Worm (Caenorhabditis elegans) whole organism, late embryonic: ENCODE data around the gene Y49E10.30.
A peak's percentile ranks its signal among the peaks of the same experiment; 100 is the strongest.

Experiments
- C08G9.2 ChIP-seq: sonication (generic microtip); optimal IDR thresholded peaks from 2 replicates; lab custom pipeline; 2016; ENCODE audit warnings: mild to moderate bottlenecking, missing genetic modification characterization, moderate library complexity, missing compliant biosample characterization
- C38D4.7 ChIP-seq: fragments of 200-800 bp; sonication (Bioruptor generic); optimal IDR thresholded peaks from 2 replicates; lab custom pipeline; 2018; ENCODE audit warnings: mild to moderate bottlenecking, missing genetic modification characterization, moderate library complexity, missing compliant biosample characterization
- F13H6.1 ChIP-seq: sonication (generic microtip); optimal IDR thresholded peaks from 2 replicates; lab custom pipeline; 2016; ENCODE audit warnings: missing genetic modification characterization, missing compliant biosample characterization
- K02D7.2 ChIP-seq: sonication (generic microtip); optimal IDR thresholded peaks from 2 replicates; lab custom pipeline; 2017; ENCODE audit warnings: mild to moderate bottlenecking, missing genetic modification characterization, missing compliant biosample characterization
- K09A11.1 ChIP-seq: sonication (generic microtip); optimal IDR thresholded peaks from 2 replicates; lab custom pipeline; 2017; ENCODE audit warnings: antibody characterized with exemption, mild to moderate bottlenecking, missing genetic modification characterization, missing compliant biosample characterization; ENCODE audit not compliant: insufficient read depth
- ceh-18 ChIP-seq: sonication (generic microtip); optimal IDR thresholded peaks from 2 replicates; lab custom pipeline; 2016; ENCODE audit warnings: missing genetic modification characterization, missing compliant biosample characterization
- ceh-2 ChIP-seq: sonication (generic microtip); optimal IDR thresholded peaks from 2 replicates; lab custom pipeline; 2016; ENCODE audit warnings: missing genotype, missing genetic modification characterization, missing compliant biosample characterization
- ceh-22 ChIP-seq: sonication (generic microtip); optimal IDR thresholded peaks from 2 replicates; lab custom pipeline; 2017; ENCODE audit warnings: missing biosample characterization, missing genetic modification characterization
- ceh-24 ChIP-seq: sonication (generic microtip); optimal IDR thresholded peaks from 2 replicates; lab custom pipeline; 2016; ENCODE audit warnings: mild to moderate bottlenecking, missing genetic modification characterization, missing compliant biosample characterization
- ceh-31 ChIP-seq: sonication (generic microtip); optimal IDR thresholded peaks from 2 replicates; lab custom pipeline; 2016; ENCODE audit warnings: missing genetic modification characterization, missing compliant biosample characterization
- ceh-34 ChIP-seq: sonication (generic microtip); optimal IDR thresholded peaks from 2 replicates; lab custom pipeline; 2016; ENCODE audit warnings: mild to moderate bottlenecking, missing genetic modification characterization, missing compliant biosample characterization
- ceh-48 ChIP-seq: sonication (generic microtip); optimal IDR thresholded peaks from 2 replicates; lab custom pipeline; 2016; ENCODE audit warnings: missing genetic modification characterization, inconsistent platforms, missing compliant biosample characterization
- ceh-9 ChIP-seq: sonication (generic microtip); optimal IDR thresholded peaks from 2 replicates; lab custom pipeline; 2016; ENCODE audit warnings: mild to moderate bottlenecking, missing genetic modification characterization, inconsistent platforms, missing compliant biosample characterization
- che-1 ChIP-seq: sonication (generic microtip); optimal IDR thresholded peaks from 2 replicates; lab custom pipeline; 2016; ENCODE audit warnings: mild to moderate bottlenecking, missing genetic modification characterization, missing compliant biosample characterization
- dmd-4 ChIP-seq: sonication (generic microtip); optimal IDR thresholded peaks from 2 replicates; lab custom pipeline; 2016; ENCODE audit warnings: borderline replicate concordance, missing genetic modification characterization, missing compliant biosample characterization
- dve-1 ChIP-seq: sonication (generic microtip); optimal IDR thresholded peaks from 2 replicates; lab custom pipeline; 2017; ENCODE audit warnings: antibody characterized with exemption, mild to moderate bottlenecking, missing genetic modification characterization, missing compliant biosample characterization
- eyg-1 ChIP-seq: sonication (generic microtip); optimal IDR thresholded peaks from 2 replicates; lab custom pipeline; 2016; ENCODE audit warnings: missing genotype, missing genetic modification characterization, missing compliant biosample characterization
- fax-1 ChIP-seq: sonication (generic microtip); optimal IDR thresholded peaks from 2 replicates; lab custom pipeline; 2016; ENCODE audit warnings: missing genotype, missing genetic modification characterization, missing compliant biosample characterization
- fkh-10 ChIP-seq: fragments of 150-350 bp; optimal IDR thresholded peaks from 2 replicates; lab custom pipeline; 2014; ENCODE audit warnings: missing biosample characterization, missing genetic modification reagents, missing genetic modification characterization
- gmeb-2 ChIP-seq: sonication (generic microtip); optimal IDR thresholded peaks from 2 replicates; lab custom pipeline; 2016; ENCODE audit warnings: missing genetic modification characterization, inconsistent platforms, missing compliant biosample characterization
- hlh-13 ChIP-seq: fragments of 200-800 bp; sonication (Bioruptor generic); optimal IDR thresholded peaks from 2 replicates; lab custom pipeline; 2018; ENCODE audit warnings: mild to moderate bottlenecking, missing genetic modification characterization, missing compliant biosample characterization
- hlh-6 ChIP-seq: sonication (generic microtip); optimal IDR thresholded peaks from 2 replicates; lab custom pipeline; 2016; ENCODE audit warnings: missing genotype, missing genetic modification characterization, missing compliant biosample characterization
- hlh-8 ChIP-seq: sonication (generic microtip); optimal IDR thresholded peaks from 2 replicates; lab custom pipeline; 2016; ENCODE audit warnings: missing genotype, missing genetic modification characterization, missing compliant biosample characterization
- lim-6 ChIP-seq: sonication (generic microtip); optimal IDR thresholded peaks from 2 replicates; lab custom pipeline; 2016; ENCODE audit warnings: missing genetic modification characterization, missing compliant biosample characterization
- lin-11 ChIP-seq: fragments of 200-800 bp; sonication (Bioruptor generic); optimal IDR thresholded peaks from 2 replicates; lab custom pipeline; 2018; ENCODE audit warnings: mild to moderate bottlenecking, missing genetic modification characterization, missing compliant biosample characterization
- madf-2 ChIP-seq: sonication (generic microtip); optimal IDR thresholded peaks from 2 replicates; lab custom pipeline; 2017; ENCODE audit warnings: missing genetic modification characterization, missing compliant biosample characterization
- mec-3 ChIP-seq: sonication (generic microtip); optimal IDR thresholded peaks from 2 replicates; lab custom pipeline; 2016; ENCODE audit warnings: borderline replicate concordance, missing genetic modification characterization, missing compliant biosample characterization
- nfya-1 ChIP-seq: sonication (generic microtip); optimal IDR thresholded peaks from 2 replicates; lab custom pipeline; 2017; ENCODE audit warnings: missing genetic modification characterization, mild to moderate bottlenecking, missing compliant biosample characterization, antibody characterized with exemption, moderate library complexity
- nhr-11 ChIP-seq: fragments of 150-350 bp; optimal IDR thresholded peaks from 2 replicates; lab custom pipeline; 2014; ENCODE audit warnings: missing biosample characterization, missing genetic modification characterization
- odd-2 ChIP-seq: sonication (generic microtip); optimal IDR thresholded peaks from 2 replicates; lab custom pipeline; 2017; ENCODE audit warnings: antibody characterized with exemption, mild to moderate bottlenecking, missing genetic modification characterization, missing compliant biosample characterization
- pat-9 ChIP-seq: fragments of 200-800 bp; sonication (Bioruptor generic); optimal IDR thresholded peaks from 2 replicates; lab custom pipeline; 2018; ENCODE audit warnings: mild to moderate bottlenecking, missing genetic modification characterization, moderate library complexity, missing compliant biosample characterization
- pha-2 ChIP-seq: sonication (generic microtip); optimal IDR thresholded peaks from 2 replicates; lab custom pipeline; 2017; ENCODE audit warnings: mild to moderate bottlenecking, missing genetic modification characterization, missing compliant biosample characterization
- pqm-1 ChIP-seq: sonication (generic microtip); optimal IDR thresholded peaks from 2 replicates; lab custom pipeline; 2016; ENCODE audit warnings: missing genetic modification characterization, missing compliant biosample characterization
- pros-1 ChIP-seq: fragments of 150-350 bp; optimal IDR thresholded peaks from 2 replicates; lab custom pipeline; 2014; ENCODE audit warnings: missing biosample characterization, missing genetic modification reagents, missing genetic modification characterization
- ref-2 ChIP-seq: sonication (generic microtip); optimal IDR thresholded peaks from 2 replicates; lab custom pipeline; 2016; ENCODE audit warnings: missing genetic modification characterization, missing compliant biosample characterization
- rnt-1 ChIP-seq: sonication (generic microtip); optimal IDR thresholded peaks from 2 replicates; lab custom pipeline; 2016; ENCODE audit warnings: missing genetic modification characterization, missing compliant biosample characterization
- sox-2 ChIP-seq: fragments of 200-800 bp; sonication (Bioruptor generic); IDR thresholded peaks from 2 replicates; pipeline ENCODE4 v1.3.6; 2022; ENCODE audit warnings: missing genetic modification reagents, missing genetic modification characterization, missing compliant biosample characterization
- tbx-2 ChIP-seq: sonication (generic microtip); optimal IDR thresholded peaks from 2 replicates; lab custom pipeline; 2016; ENCODE audit warnings: missing genetic modification characterization, missing compliant biosample characterization
- tbx-7 ChIP-seq: sonication (generic microtip); optimal IDR thresholded peaks from 2 replicates; lab custom pipeline; 2016; ENCODE audit warnings: missing genotype, missing genetic modification characterization, missing compliant biosample characterization
- ttx-3 ChIP-seq: sonication (generic microtip); optimal IDR thresholded peaks from 2 replicates; lab custom pipeline; 2016; ENCODE audit warnings: missing genetic modification reagents, missing genetic modification characterization, missing compliant biosample characterization
- unc-55 ChIP-seq: sonication (generic microtip); optimal IDR thresholded peaks from 2 replicates; lab custom pipeline; 2017; ENCODE audit warnings: missing biosample characterization, missing genetic modification reagents, missing genetic modification characterization
- zip-5 ChIP-seq: sonication (generic microtip); optimal IDR thresholded peaks from 2 replicates; lab custom pipeline; 2016; ENCODE audit warnings: missing genetic modification characterization, missing compliant biosample characterization
- ztf-16 ChIP-seq: sonication (generic microtip); optimal IDR thresholded peaks from 2 replicates; lab custom pipeline; 2017; ENCODE audit warnings: missing genetic modification characterization, missing compliant biosample characterization

Gene Y49E10.30

ce11 chrIII:12359265-12359664, 27.4 kb upstream of the Y49E10.30 start, which contains the start of gene Y75B8A.34:
Gene Y75B8A.34, plus strand, starts transcription at chrIII:12359565.
- TF ChIP-seq hlh-8 (tag; lab: Kevin White, UChicago), result no peak
- TF ChIP-seq nhr-11, result no peak
- no peak for TF ChIP-seq pat-9 (tag; lab: Kevin White, UChicago)
- TF ChIP-seq pros-1, result no peak
- TF ChIP-seq zip-5 (tag; lab: Kevin White, UChicago), result no peak
- TF ChIP-seq pha-2, result no peak
- TF ChIP-seq ceh-31 (tag; lab: Kevin White, UChicago), result no peak
- TF ChIP-seq odd-2 (tag; lab: Kevin White, UChicago), result no peak
- no peak for TF ChIP-seq hlh-6
- no peak for TF ChIP-seq lin-11 (tag; lab: Kevin White, UChicago)
- TF ChIP-seq ceh-9 (tag; lab: Kevin White, UChicago), result no peak
- no peak for TF ChIP-seq K09A11.1 (tag; lab: Kevin White, UChicago)

ce11 chrIII:12366989-12367557, 19.6 kb upstream of the Y49E10.30 start, which contains the start of gene Y75B8A.33:
Gene Y75B8A.33, minus strand, starts transcription at chrIII:12367373.
- no peak for TF ChIP-seq pqm-1
- no peak for TF ChIP-seq dve-1
- TF ChIP-seq lin-11 (tag; lab: Kevin White, UChicago), result no peak
- no peak for TF ChIP-seq eyg-1 (tag; lab: Kevin White, UChicago)
- TF ChIP-seq tbx-7 (tag; lab: Kevin White, UChicago), result no peak
- no peak for TF ChIP-seq hlh-8 (tag; lab: Kevin White, UChicago)
- TF ChIP-seq sox-2 (GFP tag; lab: Robert Waterston, UW), result no peak
- no peak for TF ChIP-seq gmeb-2 (tag; lab: Kevin White, UChicago)
- TF ChIP-seq fax-1 (tag; lab: Kevin White, UChicago), result no peak
- TF ChIP-seq rnt-1 (tag; lab: Kevin White, UChicago), result no peak
- TF ChIP-seq F13H6.1 (tag; lab: Kevin White, UChicago), result no peak

ce11 chrIII:12367891-12368290, 18.8 kb upstream of the Y49E10.30 start:
- no peak for TF ChIP-seq madf-2 (tag; lab: Kevin White, UChicago)
- TF ChIP-seq K09A11.1 (tag; lab: Kevin White, UChicago), result no peak
- TF ChIP-seq C08G9.2, result no peak
- no peak for TF ChIP-seq C38D4.7 (GFP tag; lab: Kevin White, UChicago)
- TF ChIP-seq sox-2 (GFP tag; lab: Robert Waterston, UW), result no peak
- no peak for TF ChIP-seq hlh-8 (tag; lab: Kevin White, UChicago)
- TF ChIP-seq lim-6 (tag; lab: Kevin White, UChicago), result no peak
- no peak for TF ChIP-seq che-1 (tag; lab: Kevin White, UChicago)
- no peak for TF ChIP-seq F13H6.1 (tag; lab: Kevin White, UChicago)
- no peak for TF ChIP-seq hlh-13
- TF ChIP-seq ceh-22 (tag; lab: Kevin White, UChicago), result no peak
- no peak for TF ChIP-seq lin-11 (tag; lab: Kevin White, UChicago)
- no peak for TF ChIP-seq ceh-31 (tag; lab: Kevin White, UChicago)

- peak; percentile 10 for TF ChIP-seq C38D4.7 (GFP tag; lab: Kevin White, UChicago)
- peak; percentile 13 for TF ChIP-seq ttx-3 (tag; lab: Kevin White, UChicago)
- TF ChIP-seq ceh-48, result peak; percentile 77
- peak; percentile 11 for TF ChIP-seq ceh-24
- peak; percentile 10 for TF ChIP-seq tbx-2 (tag; lab: Kevin White, UChicago)
- no peak for TF ChIP-seq ztf-16 (tag; lab: Kevin White, UChicago)
- TF ChIP-seq fkh-10, result no peak
- peak; percentile 13 for TF ChIP-seq K02D7.2 (tag; lab: Kevin White, UChicago)
- peak; percentile 27 for TF ChIP-seq ceh-31 (tag; lab: Kevin White, UChicago)
- peak; percentile 9 for TF ChIP-seq dmd-4 (tag; lab: Kevin White, UChicago)
- peak; percentile 48 for TF ChIP-seq hlh-6
- TF ChIP-seq mec-3 (tag; lab: Kevin White, UChicago), result no peak
- TF ChIP-seq ref-2 (tag; lab: Kevin White, UChicago), result peak; percentile 27
- TF ChIP-seq ceh-18 (tag; lab: Kevin White, UChicago), result no peak
- TF ChIP-seq pha-2, result no peak
- peak; percentile 2 for TF ChIP-seq ceh-34
- TF ChIP-seq unc-55 (GFP tag; lab: Kevin White, UChicago), result peak; percentile 18
- peak; percentile 10 for TF ChIP-seq rnt-1 (tag; lab: Kevin White, UChicago)
- peak; percentile 9 for TF ChIP-seq nfya-1
- TF ChIP-seq ceh-2 (tag; lab: Kevin White, UChicago), result no peak
Observed at ce11 chrIII:12368462-12369306, 18.0 kb upstream of the Y49E10.30 start, which contains the start of gene his-72. Gene his-72, minus strand, starts transcription at chrIII:12369050.
